Fruit fly (Drosophila melanogaster): Measurements from ENCODE around the gene B-H2.

The B-H2 gene

dm6 chrX:17298900-17299836, 15.2 kb upstream of the B-H2 start (continued):
- TF ChIP-seq Atf3 (GFP tag; optimal IDR thresholded peaks at IDR 0.05): peak; percentile 31
- TF ChIP-seq nerfin-1 (tag; optimal IDR thresholded peaks at IDR 0.05): peak; percentile 49
- 0 out of 2 replicates have a peak, but pooled peaks have one; percentile 13 for TF ChIP-seq CG11247 (GFP tag; IDR thresholded peaks at IDR 0.05)
- TF ChIP-seq ems (GFP tag; optimal IDR thresholded peaks at IDR 0.05): peak; percentile 37
- no peak for TF ChIP-seq sc (optimal IDR thresholded peaks at IDR 0.05)
- TF ChIP-seq sc (GFP tag; optimal IDR thresholded peaks at IDR 0.05): peak; percentile 55
- no peak for TF ChIP-seq TFAM (GFP tag; optimal IDR thresholded peaks at IDR 0.05)
- no peak for TF ChIP-seq psq (GFP tag; optimal IDR thresholded peaks at IDR 0.05)
- peak; percentile 72 for TF ChIP-seq Hmr (GFP tag; optimal IDR thresholded peaks at IDR 0.05)
- TF ChIP-seq CG14441 (GFP tag; IDR thresholded peaks at IDR 0.05): peak; percentile 49
- peak; percentile 22 for TF ChIP-seq exex (tag; optimal IDR thresholded peaks at IDR 0.05)
- TF ChIP-seq pzg (GFP tag; optimal IDR thresholded peaks at IDR 0.05): peak; percentile 1
- TF ChIP-seq YL-1 (GFP tag; optimal IDR thresholded peaks at IDR 0.05): no peak
- peak; percentile 52 for TF ChIP-seq CG18262 (tag; optimal IDR thresholded peaks at IDR 0.05)
- TF ChIP-seq tio (GFP tag; optimal IDR thresholded peaks at IDR 0.05): peak; percentile 31
- TF ChIP-seq h (optimal IDR thresholded peaks at IDR 0.05): no peak
- TF ChIP-seq tna (GFP tag; IDR thresholded peaks at IDR 0.05; ENCODE audit: partially characterized antibody): no peak
- TF ChIP-seq Fer2 (tag; optimal IDR thresholded peaks at IDR 0.05): peak; percentile 32
- peak; percentile 32 for TF ChIP-seq Chrac-16 (GFP tag; optimal IDR thresholded peaks at IDR 0.05)
- no peak for TF ChIP-seq ash1 (GFP tag; optimal IDR thresholded peaks at IDR 0.05)
- TF ChIP-seq Ssrp (tag; optimal IDR thresholded peaks at IDR 0.05): peak; percentile 31
- no peak for TF ChIP-seq CG16779 (GFP tag; IDR thresholded peaks at IDR 0.05)
- TF ChIP-seq Max (GFP tag; optimal IDR thresholded peaks at IDR 0.05): no peak
- peak; percentile 20; the same call in 1 of the 2 replicates for TF ChIP-seq CG10366 (GFP tag; IDR thresholded peaks at IDR 0.05)
- TF ChIP-seq Sry-δ (GFP tag; optimal IDR thresholded peaks at IDR 0.05): no peak
- TF ChIP-seq al (GFP tag; IDR thresholded peaks at IDR 0.05): peak; percentile 58
- peak; percentile 67 for TF ChIP-seq CG18619 (GFP tag; optimal IDR thresholded peaks at IDR 0.05)
- peak; percentile 19 for TF ChIP-seq HmgD (GFP tag; optimal IDR thresholded peaks at IDR 0.05)
- TF ChIP-seq Atf-2 (GFP tag; optimal IDR thresholded peaks at IDR 0.05): peak; percentile 31
- 0 out of 3 replicates have a peak, but pooled peaks have one; percentile 44 for TF ChIP-seq hb (GFP tag; IDR thresholded peaks at IDR 0.05; ENCODE audit: partially characterized antibody)
- TF ChIP-seq chinmo (GFP tag; IDR thresholded peaks at IDR 0.05; ENCODE audit: partially characterized antibody): no peak
- TF ChIP-seq danr (GFP tag; IDR thresholded peaks at IDR 0.05): peak; percentile 60
- TF ChIP-seq CG11695 (GFP tag; IDR thresholded peaks at IDR 0.05): peak; percentile 81
- peak; percentile 52 for TF ChIP-seq Mad (GFP tag; optimal IDR thresholded peaks at IDR 0.05)
- TF ChIP-seq gce (GFP tag; IDR thresholded peaks at IDR 0.05): peak; percentile 45; the same call in 1 of the 3 replicates
- peak; percentile 31; the same call in 2 of the 3 replicates for TF ChIP-seq croc (GFP tag; conservative IDR thresholded peaks at IDR 0.05)
- TF ChIP-seq CG6791 (GFP tag; IDR thresholded peaks at IDR 0.05; ENCODE audit: partially characterized antibody): no peak
- no peak for TF ChIP-seq Bgb (GFP tag; IDR thresholded peaks at IDR 0.05; ENCODE audit: partially characterized antibody)
- peak; percentile 54 to 65 for TF ChIP-seq dpn (GFP tag; optimal IDR thresholded peaks at IDR 0.05)
- peak; percentile 20 for TF ChIP-seq Spps (tag; optimal IDR thresholded peaks at IDR 0.05)
- no peak for TF ChIP-seq BEAF-32 (GFP tag; optimal IDR thresholded peaks at IDR 0.05)
- peak; percentile 27 for TF ChIP-seq vfl (GFP tag; optimal IDR thresholded peaks at IDR 0.05)
- TF ChIP-seq HmgZ (tag; optimal IDR thresholded peaks at IDR 0.05): peak; percentile 63
- TF ChIP-seq CG12769 (tag; optimal IDR thresholded peaks at IDR 0.05): peak; percentile 85
- TF ChIP-seq CG4707 (GFP tag; optimal IDR thresholded peaks at IDR 0.05): peak; percentile 58
- no peak for TF ChIP-seq ac (GFP tag; optimal IDR thresholded peaks at IDR 0.05)
- TF ChIP-seq Sox100B (GFP tag; optimal IDR thresholded peaks at IDR 0.05): peak; percentile 41
- peak; percentile 52; the same call in 1 of the 4 replicates for TF ChIP-seq Gug (GFP tag; IDR thresholded peaks at IDR 0.05)

Measured in whole organism, embryonic.